Worm (Caenorhabditis elegans) whole organism, late embryonic: ENCODE measurements around the gene srt-33.

ENCODE experiments used
- Y22D7AL.16 ChIP-seq: sonication (generic microtip); optimal IDR thresholded peaks from 2 replicates; lab custom pipeline; 2016; ENCODE audit warnings: missing genetic modification characterization, missing compliant biosample characterization
- ceh-24 ChIP-seq: sonication (generic microtip); optimal IDR thresholded peaks from 2 replicates; lab custom pipeline; 2016; ENCODE audit warnings: mild to moderate bottlenecking, missing genetic modification characterization, missing compliant biosample characterization
- nfya-1 ChIP-seq: sonication (generic microtip); optimal IDR thresholded peaks from 2 replicates; lab custom pipeline; 2017; ENCODE audit warnings: missing genetic modification characterization, mild to moderate bottlenecking, missing compliant biosample characterization, antibody characterized with exemption, moderate library complexity
- nhr-11 ChIP-seq: fragments of 150-350 bp; optimal IDR thresholded peaks from 2 replicates; lab custom pipeline; 2014; ENCODE audit warnings: missing biosample characterization, missing genetic modification characterization
- nhr-232 ChIP-seq: sonication (generic microtip); optimal IDR thresholded peaks from 2 replicates; lab custom pipeline; 2016; ENCODE audit warnings: missing genetic modification characterization, missing compliant biosample characterization
- odd-2 ChIP-seq: sonication (generic microtip); optimal IDR thresholded peaks from 2 replicates; lab custom pipeline; 2017; ENCODE audit warnings: antibody characterized with exemption, mild to moderate bottlenecking, missing genetic modification characterization, missing compliant biosample characterization
- pha-2 ChIP-seq: sonication (generic microtip); optimal IDR thresholded peaks from 2 replicates; lab custom pipeline; 2017; ENCODE audit warnings: mild to moderate bottlenecking, missing genetic modification characterization, missing compliant biosample characterization
- pha-4 ChIP-seq: fragments of 150-350 bp; optimal IDR thresholded peaks from 2 replicates; lab custom pipeline; 2018; ENCODE audit warnings: missing biosample characterization, missing genetic modification reagents, missing genetic modification characterization
- unc-86 ChIP-seq: sonication (generic microtip); optimal IDR thresholded peaks from 2 replicates; lab custom pipeline; 2016; ENCODE audit warnings: missing genetic modification characterization, missing compliant biosample characterization

DNA sequence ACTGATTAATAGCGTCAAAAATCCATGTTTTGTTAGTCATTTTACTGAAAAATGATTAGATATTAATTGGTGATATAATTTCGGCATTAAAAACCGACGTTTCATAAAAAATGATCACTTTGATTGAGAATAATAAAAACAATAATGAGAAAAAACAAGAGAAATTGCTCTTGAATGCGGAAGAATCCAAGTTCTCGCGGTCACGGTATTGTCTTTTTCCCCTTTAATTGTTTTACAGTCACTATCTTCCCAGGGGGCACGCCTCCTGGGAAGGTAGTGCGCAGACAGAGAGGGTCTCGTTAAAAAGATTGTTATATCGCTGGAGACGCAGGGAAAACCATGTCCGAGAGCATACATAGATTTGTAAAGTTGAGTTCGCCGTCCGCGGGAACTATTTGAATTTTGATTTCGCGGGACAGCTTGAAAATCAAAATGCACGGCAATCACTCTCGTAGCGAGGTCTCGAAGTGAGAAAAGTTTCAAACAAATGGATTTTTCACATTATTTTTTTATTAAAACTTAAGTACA, 14.1 kb upstream of the srt-33 start, which contains the start of gene F14D7.2:
- no peak for TF ChIP-seq ceh-24 (tag; lab: Kevin White, UChicago)
- TF ChIP-seq nhr-232: no peak
- TF ChIP-seq Y22D7AL.16 (tag; lab: Kevin White, UChicago): no peak
- TF ChIP-seq pha-4 (tag; lab: Kevin White, UChicago): no peak
- no peak for TF ChIP-seq unc-86
- TF ChIP-seq pha-2 (tag; lab: Kevin White, UChicago): no peak
- no peak for TF ChIP-seq nhr-11 (tag; lab: Kevin White, UChicago)
- no peak for TF ChIP-seq nfya-1 (tag; lab: Kevin White, UChicago)
- no peak for TF ChIP-seq odd-2 (tag; lab: Kevin White, UChicago)
